Worm (Caenorhabditis elegans) whole organism, late embryonic: ENCODE data around the gene cyp-35D1.

Experiments
- C38D4.7 ChIP-seq: fragments of 200-800 bp; sonication (Bioruptor generic); optimal IDR thresholded peaks from 2 replicates; lab custom pipeline; 2018; ENCODE audit warnings: mild to moderate bottlenecking, missing genetic modification characterization, moderate library complexity, missing compliant biosample characterization
- F13H6.1 ChIP-seq: sonication (generic microtip); optimal IDR thresholded peaks from 2 replicates; lab custom pipeline; 2016; ENCODE audit warnings: missing genetic modification characterization, missing compliant biosample characterization
- K02D7.2 ChIP-seq: sonication (generic microtip); optimal IDR thresholded peaks from 2 replicates; lab custom pipeline; 2017; ENCODE audit warnings: mild to moderate bottlenecking, missing genetic modification characterization, missing compliant biosample characterization
- K09A11.1 ChIP-seq: sonication (generic microtip); optimal IDR thresholded peaks from 2 replicates; lab custom pipeline; 2017; ENCODE audit warnings: antibody characterized with exemption, mild to moderate bottlenecking, missing genetic modification characterization, missing compliant biosample characterization; ENCODE audit not compliant: insufficient read depth
- T23F11.4 ChIP-seq: fragments of 200-800 bp; sonication (Bioruptor generic); optimal IDR thresholded peaks from 2 replicates; lab custom pipeline; 2018; ENCODE audit warnings: mild to moderate bottlenecking, missing genetic modification characterization, missing compliant biosample characterization
- Y22D7AL.16 ChIP-seq: sonication (generic microtip); optimal IDR thresholded peaks from 2 replicates; lab custom pipeline; 2016; ENCODE audit warnings: missing genetic modification characterization, missing compliant biosample characterization
- ceh-19 ChIP-seq: fragments of 200-800 bp; sonication (Bioruptor generic); optimal IDR thresholded peaks from 2 replicates; lab custom pipeline; 2018; ENCODE audit warnings: mild to moderate bottlenecking, missing genetic modification characterization, missing compliant biosample characterization
- ceh-2 ChIP-seq: sonication (generic microtip); optimal IDR thresholded peaks from 2 replicates; lab custom pipeline; 2016; ENCODE audit warnings: missing genotype, missing genetic modification characterization, missing compliant biosample characterization
- ceh-24 ChIP-seq: sonication (generic microtip); optimal IDR thresholded peaks from 2 replicates; lab custom pipeline; 2016; ENCODE audit warnings: mild to moderate bottlenecking, missing genetic modification characterization, missing compliant biosample characterization
- ceh-48 ChIP-seq: sonication (generic microtip); optimal IDR thresholded peaks from 2 replicates; lab custom pipeline; 2016; ENCODE audit warnings: missing genetic modification characterization, inconsistent platforms, missing compliant biosample characterization
- ceh-9 ChIP-seq: sonication (generic microtip); optimal IDR thresholded peaks from 2 replicates; lab custom pipeline; 2016; ENCODE audit warnings: mild to moderate bottlenecking, missing genetic modification characterization, inconsistent platforms, missing compliant biosample characterization
- ets-4 ChIP-seq: sonication (generic microtip); optimal IDR thresholded peaks from 2 replicates; lab custom pipeline; 2016; ENCODE audit warnings: missing genetic modification characterization, missing compliant biosample characterization
- eyg-1 ChIP-seq: sonication (generic microtip); optimal IDR thresholded peaks from 2 replicates; lab custom pipeline; 2016; ENCODE audit warnings: missing genotype, missing genetic modification characterization, missing compliant biosample characterization
- fax-1 ChIP-seq: sonication (generic microtip); optimal IDR thresholded peaks from 2 replicates; lab custom pipeline; 2016; ENCODE audit warnings: missing genotype, missing genetic modification characterization, missing compliant biosample characterization
- hlh-15 ChIP-seq: sonication (generic microtip); optimal IDR thresholded peaks from 2 replicates; lab custom pipeline; 2016; ENCODE audit warnings: missing genetic modification characterization, missing compliant biosample characterization
- hlh-30 ChIP-seq: sonication (generic microtip); optimal IDR thresholded peaks from 2 replicates; lab custom pipeline; 2017; ENCODE audit warnings: antibody characterized with exemption, missing genetic modification characterization, missing compliant biosample characterization; ENCODE audit not compliant: insufficient read depth
- lim-6 ChIP-seq: sonication (generic microtip); optimal IDR thresholded peaks from 2 replicates; lab custom pipeline; 2016; ENCODE audit warnings: missing genetic modification characterization, missing compliant biosample characterization
- lin-11 ChIP-seq: fragments of 200-800 bp; sonication (Bioruptor generic); optimal IDR thresholded peaks from 2 replicates; lab custom pipeline; 2018; ENCODE audit warnings: mild to moderate bottlenecking, missing genetic modification characterization, missing compliant biosample characterization
- nfya-1 ChIP-seq: sonication (generic microtip); optimal IDR thresholded peaks from 2 replicates; lab custom pipeline; 2017; ENCODE audit warnings: missing genetic modification characterization, mild to moderate bottlenecking, missing compliant biosample characterization, antibody characterized with exemption, moderate library complexity
- nhr-11 ChIP-seq: fragments of 150-350 bp; optimal IDR thresholded peaks from 2 replicates; lab custom pipeline; 2014; ENCODE audit warnings: missing biosample characterization, missing genetic modification characterization
- nhr-232 ChIP-seq: sonication (generic microtip); optimal IDR thresholded peaks from 2 replicates; lab custom pipeline; 2016; ENCODE audit warnings: missing genetic modification characterization, missing compliant biosample characterization
- npax-4 ChIP-seq: sonication (generic microtip); optimal IDR thresholded peaks from 2 replicates; lab custom pipeline; 2016; ENCODE audit warnings: missing genetic modification characterization, missing compliant biosample characterization
- pag-3 ChIP-seq: sonication (generic microtip); optimal IDR thresholded peaks from 2 replicates; lab custom pipeline; 2016; ENCODE audit warnings: missing compliant biosample characterization, missing genetic modification characterization, borderline replicate concordance
- pat-9 ChIP-seq: fragments of 200-800 bp; sonication (Bioruptor generic); optimal IDR thresholded peaks from 2 replicates; lab custom pipeline; 2018; ENCODE audit warnings: mild to moderate bottlenecking, missing genetic modification characterization, moderate library complexity, missing compliant biosample characterization
- pha-2 ChIP-seq: sonication (generic microtip); optimal IDR thresholded peaks from 2 replicates; lab custom pipeline; 2017; ENCODE audit warnings: mild to moderate bottlenecking, missing genetic modification characterization, missing compliant biosample characterization
- pha-4 ChIP-seq: fragments of 150-350 bp; optimal IDR thresholded peaks from 2 replicates; lab custom pipeline; 2018; ENCODE audit warnings: missing biosample characterization, missing genetic modification reagents, missing genetic modification characterization
- pqm-1 ChIP-seq: sonication (generic microtip); optimal IDR thresholded peaks from 2 replicates; lab custom pipeline; 2016; ENCODE audit warnings: missing genetic modification characterization, missing compliant biosample characterization
- pros-1 ChIP-seq: fragments of 150-350 bp; optimal IDR thresholded peaks from 2 replicates; lab custom pipeline; 2014; ENCODE audit warnings: missing biosample characterization, missing genetic modification reagents, missing genetic modification characterization
- ref-2 ChIP-seq: sonication (generic microtip); optimal IDR thresholded peaks from 2 replicates; lab custom pipeline; 2016; ENCODE audit warnings: missing genetic modification characterization, missing compliant biosample characterization
- sox-4 ChIP-seq: sonication (generic microtip); optimal IDR thresholded peaks from 2 replicates; lab custom pipeline; 2017; ENCODE audit warnings: mild to moderate bottlenecking, missing genetic modification characterization, inconsistent platforms, missing compliant biosample characterization
- syd-9 ChIP-seq: sonication (generic microtip); optimal IDR thresholded peaks from 2 replicates; lab custom pipeline; 2016; ENCODE audit warnings: mild to moderate bottlenecking, missing genetic modification characterization, moderate library complexity, missing compliant biosample characterization
- ttx-3 ChIP-seq: sonication (generic microtip); optimal IDR thresholded peaks from 2 replicates; lab custom pipeline; 2016; ENCODE audit warnings: missing genetic modification reagents, missing genetic modification characterization, missing compliant biosample characterization
- unc-42 ChIP-seq: sonication (generic microtip); optimal IDR thresholded peaks from 2 replicates; lab custom pipeline; 2016; ENCODE audit warnings: missing genotype, missing genetic modification characterization, missing compliant biosample characterization
- unc-86 ChIP-seq: sonication (generic microtip); optimal IDR thresholded peaks from 2 replicates; lab custom pipeline; 2016; ENCODE audit warnings: missing genetic modification characterization, missing compliant biosample characterization
- ztf-16 ChIP-seq: sonication (generic microtip); optimal IDR thresholded peaks from 2 replicates; lab custom pipeline; 2017; ENCODE audit warnings: missing genetic modification characterization, missing compliant biosample characterization

Gene cyp-35D1

ce11 chrV:16114237-16114636 lies 45.2 kb downstream of the cyp-35D1 start, which contains the start of gene srxa-16:
Gene srxa-16 (minus strand): TSS chrV:16114337.
- TF ChIP-seq syd-9 (tag; lab: Kevin White, UChicago) (no peak), pha-2 (tag; lab: Kevin White, UChicago) (no peak), pat-9 (no peak), lin-11 (no peak), ceh-2 (tag; lab: Kevin White, UChicago) (no peak), C38D4.7 (GFP tag; lab: Kevin White, UChicago) (no peak), F13H6.1 (tag; lab: Kevin White, UChicago) (no peak), lim-6 (no peak), pha-4 (no peak), unc-86 (tag; lab: Kevin White, UChicago) (no peak), K09A11.1 (no peak), hlh-30 (tag; lab: Kevin White, UChicago) (no peak), ttx-3 (no peak), pqm-1 (tag; lab: Kevin White, UChicago) (no peak), nhr-232 (tag; lab: Kevin White, UChicago) (no peak), npax-4 (tag; lab: Kevin White, UChicago) (no peak), pros-1 (no peak), ceh-19 (GFP tag; lab: Kevin White, UChicago) (no peak), ceh-9 (tag; lab: Kevin White, UChicago) (no peak), ceh-48 (tag; lab: Kevin White, UChicago) (no peak)

ce11 chrV:16115381-16115780 lies 46.3 kb downstream of the cyp-35D1 start, which contains the start of gene str-25:
Gene str-25 (plus strand): TSS chrV:16115681.
- TF ChIP-seq ttx-3 (no peak), nhr-11 (tag; lab: Kevin White, UChicago) (no peak), pag-3 (no peak), K02D7.2 (tag; lab: Kevin White, UChicago) (no peak), Y22D7AL.16 (tag; lab: Kevin White, UChicago) (no peak), ceh-9 (tag; lab: Kevin White, UChicago) (no peak), eyg-1 (no peak), ref-2 (no peak), pat-9 (no peak), ets-4 (tag; lab: Kevin White, UChicago) (no peak), hlh-30 (tag; lab: Kevin White, UChicago) (no peak), fax-1 (no peak), T23F11.4 (GFP tag; lab: Kevin White, UChicago) (no peak), ceh-2 (tag; lab: Kevin White, UChicago) (no peak)

DNA sequence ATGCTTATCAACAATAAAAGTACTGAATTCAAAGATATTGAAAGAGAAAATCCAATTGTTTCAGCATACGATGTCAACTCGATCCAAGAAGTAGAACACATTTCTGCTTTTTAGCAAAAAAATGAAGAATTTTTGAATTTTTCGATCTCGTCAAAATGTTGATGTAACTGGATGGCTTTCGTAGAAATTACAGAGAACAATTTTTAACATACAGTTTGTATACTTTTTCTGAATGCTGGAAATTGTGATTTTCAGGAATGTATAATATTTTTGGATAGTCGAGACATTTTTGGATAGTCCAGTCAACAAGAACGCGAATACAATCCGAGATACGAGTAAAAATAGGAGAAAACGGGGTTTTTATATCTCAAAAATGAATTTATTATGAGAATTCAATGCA lies 49.6 kb downstream of the cyp-35D1 start, which contains the start of gene str-103:
str-103 (minus strand) TSS at position 101 of the 400 bp plus-strand sequence.
- TF ChIP-seq hlh-15 (tag; lab: Kevin White, UChicago), result no peak
- no peak for TF ChIP-seq Y22D7AL.16 (tag; lab: Kevin White, UChicago)
- no peak for TF ChIP-seq nfya-1 (tag; lab: Kevin White, UChicago)
- TF ChIP-seq K09A11.1, result no peak
- TF ChIP-seq unc-42 (tag; lab: Kevin White, UChicago), result no peak
- no peak for TF ChIP-seq K02D7.2 (tag; lab: Kevin White, UChicago)
- TF ChIP-seq pat-9, result no peak
- no peak for TF ChIP-seq ceh-24 (tag; lab: Kevin White, UChicago)
- no peak for TF ChIP-seq ztf-16 (tag; lab: Kevin White, UChicago)

DNA sequence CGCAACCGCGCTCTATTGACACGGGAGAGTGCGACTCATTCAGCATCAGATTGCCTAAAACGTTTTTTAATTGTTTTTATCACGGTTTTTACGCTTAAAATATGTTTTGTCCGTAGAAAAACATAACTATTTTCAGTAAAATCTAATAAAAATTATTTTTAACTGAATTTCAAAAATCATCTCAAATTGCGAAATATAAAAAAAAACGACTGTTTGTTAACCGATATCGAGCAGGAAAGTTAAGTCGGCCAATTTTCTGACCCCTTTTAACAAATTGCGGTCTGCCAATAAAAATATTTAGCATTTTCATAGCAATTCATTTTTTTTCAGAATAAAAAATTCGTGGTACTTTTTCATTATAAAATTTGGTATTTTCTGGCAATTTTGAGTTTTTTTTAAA lies 51.5 kb downstream of the cyp-35D1 start:
- TF ChIP-seq ref-2 (no peak), K02D7.2 (tag; lab: Kevin White, UChicago) (no peak), pha-4 (no peak), sox-4 (tag; lab: Kevin White, UChicago) (no peak)
